Worm (Caenorhabditis elegans): ENCODE results near the gene ugt-62.

ce11 chrIII:4553316-4553715, 12.9 kb upstream of the ugt-62 start, which contains the start of gene imph-1:
- no peak for TF ChIP-seq pes-1 (GFP tag; IDR thresholded peaks at IDR 0.05)
- TF ChIP-seq scrt-1 (GFP tag; IDR thresholded peaks at IDR 0.05), result no peak
- TF ChIP-seq hmg-4 (GFP tag; optimal IDR thresholded peaks at IDR 0.05), result no peak
- TF ChIP-seq ama-1 (optimal IDR thresholded peaks at IDR 0.05), result no peak
- TF ChIP-seq ceh-36 (tag; optimal IDR thresholded peaks at IDR 0.05), result no peak
- TF ChIP-seq B0310.2 (tag; optimal IDR thresholded peaks at IDR 0.05), result no peak
- no peak for TF ChIP-seq hnd-1 (tag; optimal IDR thresholded peaks at IDR 0.05)
- no peak for TF ChIP-seq aly-1 (tag; optimal IDR thresholded peaks at IDR 0.05)
- TF ChIP-seq sea-1 (GFP tag; conservative IDR thresholded peaks at IDR 0.05), result no peak
- TF ChIP-seq hmbx-1 (tag; optimal IDR thresholded peaks at IDR 0.05), result no peak
- no peak for TF ChIP-seq ets-7 (tag; optimal IDR thresholded peaks at IDR 0.05)
- no peak for TF ChIP-seq flt-1 (GFP tag; IDR thresholded peaks at IDR 0.05)
- no peak for TF ChIP-seq F13C5.2 (tag; optimal IDR thresholded peaks at IDR 0.05)
- TF ChIP-seq tra-4 (tag; optimal IDR thresholded peaks at IDR 0.05), result no peak
